Worm (Caenorhabditis elegans) whole organism, young adult: ENCODE data around the gene W08F4.12.

Experiments
- cebp-2 ChIP-seq: fragments of 200-800 bp; sonication (Bioruptor generic); IDR thresholded peaks from 2 replicates; pipeline ENCODE4 v1.3.6; 2022; ENCODE audit warnings: missing genetic modification characterization, missing compliant biosample characterization
- egl-18 ChIP-seq: fragments of 200-800 bp; sonication (Bioruptor generic); IDR thresholded peaks from 2 replicates; pipeline ENCODE4 v1.3.6; 2022; ENCODE audit warnings: missing genetic modification reagents, missing genetic modification characterization, missing compliant biosample characterization

ce11 chrII:633984-634383, 49.8 kb upstream of the W08F4.12 start, which contains the start of gene T04B8.1:
- TF ChIP-seq cebp-2 (GFP tag; lab: Robert Waterston, UW), result no peak
- no peak for TF ChIP-seq egl-18 (GFP tag; lab: Robert Waterston, UW)
